Fruit fly (Drosophila melanogaster): ENCODE data around the gene GILT2.
A peak's percentile ranks its signal among the peaks of the same experiment; 100 is the strongest.

Gene GILT2

dm6 chr3R:23729066-23729465 lies 50.4 kb downstream of the GILT2 start (continued):
- no peak for TF ChIP-seq gsb (GFP tag; IDR thresholded peaks at IDR 0.05)
- TF ChIP-seq zfh2 (GFP tag; optimal IDR thresholded peaks at IDR 0.05) = no peak
- TF ChIP-seq CG6654 (GFP tag; optimal IDR thresholded peaks at IDR 0.05) = no peak
- TF ChIP-seq CG34224 (GFP tag; IDR thresholded peaks at IDR 0.05; ENCODE audit: partially characterized antibody) = no peak
- peak; percentile 27 for TF ChIP-seq CG15269 (tag; optimal IDR thresholded peaks at IDR 0.05)
- peak; percentile 89 for TF ChIP-seq mirr (GFP tag; optimal IDR thresholded peaks at IDR 0.05)
- TF ChIP-seq CG42726 (GFP tag; IDR thresholded peaks at IDR 0.05; ENCODE audit: partially characterized antibody) = no peak
- no peak for TF ChIP-seq CG5953 (GFP tag; IDR thresholded peaks at IDR 0.05)
- TF ChIP-seq fru (optimal IDR thresholded peaks at IDR 0.05) = no peak
- TF ChIP-seq CG1024 (GFP tag; IDR thresholded peaks at IDR 0.05) = no peak
- TF ChIP-seq CG15479 (GFP tag; optimal IDR thresholded peaks at IDR 0.05) = no peak
- TF ChIP-seq trh (GFP tag; optimal IDR thresholded peaks at IDR 0.05) = no peak
- no peak for TF ChIP-seq fu2 (GFP tag; optimal IDR thresholded peaks at IDR 0.05)
- peak; percentile 56 for TF ChIP-seq HLHmδ (GFP tag; optimal IDR thresholded peaks at IDR 0.05)
- no peak for TF ChIP-seq Sry-β (GFP tag; optimal IDR thresholded peaks at IDR 0.05)
- TF ChIP-seq CG10543 (GFP tag; optimal IDR thresholded peaks at IDR 0.05) = peak; percentile 89
- peak; percentile 29 for TF ChIP-seq CG12659 (GFP tag; optimal IDR thresholded peaks at IDR 0.05)
- TF ChIP-seq ham (GFP tag; IDR thresholded peaks at IDR 0.05) = no peak
- TF ChIP-seq Hr78 (GFP tag; optimal IDR thresholded peaks at IDR 0.05) = no peak
- TF ChIP-seq CG1602 (GFP tag; optimal IDR thresholded peaks at IDR 0.05) = no peak
- TF ChIP-seq zfh1 (GFP tag; IDR thresholded peaks at IDR 0.05) = no peak
- TF ChIP-seq dmrt99B (tag; optimal IDR thresholded peaks at IDR 0.05) = no peak
- TF ChIP-seq Hand (GFP tag; optimal IDR thresholded peaks at IDR 0.05) = peak; percentile 42
- no peak for TF ChIP-seq knrl (GFP tag; IDR thresholded peaks at IDR 0.05; ENCODE audit: partially characterized antibody)
- no peak for TF ChIP-seq tin (GFP tag; optimal IDR thresholded peaks at IDR 0.05)
- TF ChIP-seq jing (GFP tag; optimal IDR thresholded peaks at IDR 0.05) = no peak
- TF ChIP-seq CG2120 (GFP tag; optimal IDR thresholded peaks at IDR 0.05) = peak; percentile 46
- no peak for TF ChIP-seq CG13123 (GFP tag; optimal IDR thresholded peaks at IDR 0.05)
- TF ChIP-seq CG31224 (GFP tag; IDR thresholded peaks at IDR 0.05) = no peak
- no peak for TF ChIP-seq dysf (GFP tag; IDR thresholded peaks at IDR 0.05)
- 0 out of 3 replicates have a peak, but pooled peaks have one; percentile 8 for TF ChIP-seq CG11695 (GFP tag; IDR thresholded peaks at IDR 0.05)
- peak; percentile 92 for TF ChIP-seq CG3407 (GFP tag; optimal IDR thresholded peaks at IDR 0.05)
- peak; percentile 55 for TF ChIP-seq CG6854 (GFP tag; optimal IDR thresholded peaks at IDR 0.05)
- TF ChIP-seq gem (tag; optimal IDR thresholded peaks at IDR 0.05) = peak; percentile 9
- TF ChIP-seq CG7745 (tag; optimal IDR thresholded peaks at IDR 0.05) = no peak
- TF ChIP-seq TFAM (GFP tag; optimal IDR thresholded peaks at IDR 0.05) = no peak
- TF ChIP-seq CG31441 (GFP tag; IDR thresholded peaks at IDR 0.05) = no peak
- TF ChIP-seq ken (GFP tag; IDR thresholded peaks at IDR 0.05) = no peak
- peak; percentile 7 for TF ChIP-seq mam (GFP tag; optimal IDR thresholded peaks at IDR 0.05)
- TF ChIP-seq CG4404 (GFP tag; IDR thresholded peaks at IDR 0.05) = no peak
- TF ChIP-seq zen (tag; optimal IDR thresholded peaks at IDR 0.05) = peak; percentile 57
- peak; percentile 14 for TF ChIP-seq Blimp-1 (GFP tag; optimal IDR thresholded peaks at IDR 0.05)
- TF ChIP-seq CG17359 (tag; optimal IDR thresholded peaks at IDR 0.05) = peak; percentile 8
- no peak for TF ChIP-seq CG10431 (GFP tag; optimal IDR thresholded peaks at IDR 0.05)
- no peak for TF ChIP-seq Rx (GFP tag; IDR thresholded peaks at IDR 0.05)
- no peak for TF ChIP-seq Nf-YB (GFP tag; optimal IDR thresholded peaks at IDR 0.05)
- TF ChIP-seq CG14965 (GFP tag; optimal IDR thresholded peaks at IDR 0.05; ENCODE audit: borderline replicate concordance) = no peak
- no peak for TF ChIP-seq Doc3 (GFP tag; IDR thresholded peaks at IDR 0.05; ENCODE audit: partially characterized antibody)
- TF ChIP-seq CG10209 (GFP tag; optimal IDR thresholded peaks at IDR 0.05) = peak; percentile 40
- TF ChIP-seq run (tag; optimal IDR thresholded peaks at IDR 0.05) = no peak
- peak; percentile 62 for TF ChIP-seq CG15514 (GFP tag; optimal IDR thresholded peaks at IDR 0.05)
